Worm (Caenorhabditis elegans) whole organism, young adult: ENCODE data around the gene cyp-43A1.

Source experiments
- B0336.3 ChIP-seq: fragments of 200-800 bp; sonication (Bioruptor generic); IDR thresholded peaks from 2 replicates; pipeline ENCODE4 v1.3.6; 2022; ENCODE audit warnings: missing genetic modification characterization, missing compliant biosample characterization
- D2030.7 ChIP-seq: fragments of 200-800 bp; sonication (Bioruptor generic); IDR thresholded peaks from 2 replicates; pipeline ENCODE4 v1.3.6; 2022; ENCODE audit warnings: missing genetic modification reagents, missing genetic modification characterization, missing compliant biosample characterization
- F57A8.1 ChIP-seq: fragments of 200-800 bp; sonication (Bioruptor generic); optimal IDR thresholded peaks from 2 replicates; lab custom pipeline; 2018; ENCODE audit warnings: mild to moderate bottlenecking, missing genetic modification characterization, moderate library complexity, missing compliant biosample characterization
- K12H6.12 ChIP-seq: fragments of 200-800 bp; sonication (Bioruptor generic); optimal IDR thresholded peaks from 2 replicates; lab custom pipeline; 2018; ENCODE audit warnings: mild to moderate bottlenecking, missing genetic modification characterization, missing compliant biosample characterization
- Y53F4B.3 ChIP-seq: fragments of 200-800 bp; sonication (Bioruptor generic); IDR thresholded peaks from 2 replicates; pipeline ENCODE4 v1.3.6; 2022; ENCODE audit warnings: missing genetic modification reagents, missing genetic modification characterization, missing compliant biosample characterization
- Y79H2A.3 ChIP-seq: fragments of 200-800 bp; sonication (Bioruptor generic); conservative IDR thresholded peaks from 2 replicates; pipeline ENCODE4 v1.3.6; 2022; ENCODE audit warnings: missing genetic modification reagents, missing genetic modification characterization, missing compliant biosample characterization
- ama-1 ChIP-seq, 3 experiments: fragments of 150-350 bp in 1 of 3; sonication (generic microtip) in 2 of 3; optimal IDR thresholded peaks; 2 replicates each; lab custom pipeline; 2014 to 2018; ENCODE audit warnings: missing biosample characterization in 2 of 3, missing genetic modification characterization in 2 of 3, missing genetic modification reagents in 2 of 3
- aptf-2 ChIP-seq: fragments of 200-800 bp; sonication (Bioruptor generic); conservative IDR thresholded peaks from 2 replicates; pipeline ENCODE4 v1.3.6; 2022; ENCODE audit warnings: missing genetic modification reagents, missing genetic modification characterization, missing compliant biosample characterization
- aptf-3 ChIP-seq: fragments of 200-800 bp; sonication (Bioruptor generic); IDR thresholded peaks from 2 replicates; pipeline ENCODE4 v1.3.6; 2022; ENCODE audit warnings: missing genetic modification characterization, missing compliant biosample characterization
- atf-7 ChIP-seq: sonication (generic microtip); optimal IDR thresholded peaks from 2 replicates; lab custom pipeline; 2017; ENCODE audit warnings: mild to moderate bottlenecking, missing genetic modification characterization, missing compliant biosample characterization
- athp-1 ChIP-seq: sonication (generic microtip); optimal IDR thresholded peaks from 2 replicates; lab custom pipeline; 2017; ENCODE audit warnings: mild to moderate bottlenecking, missing genetic modification characterization, missing compliant biosample characterization
- attf-3 ChIP-seq: fragments of 200-800 bp; sonication (Bioruptor generic); conservative IDR thresholded peaks from 2 replicates; pipeline ENCODE4 v1.3.6; 2022; ENCODE audit warnings: missing genetic modification reagents, missing genetic modification characterization, missing compliant biosample characterization
- attf-5 ChIP-seq: fragments of 200-800 bp; sonication (Bioruptor generic); optimal IDR thresholded peaks from 2 replicates; lab custom pipeline; 2018; ENCODE audit warnings: mild to moderate bottlenecking, missing genetic modification characterization, missing compliant biosample characterization
- attf-6 ChIP-seq: fragments of 200-800 bp; sonication (Bioruptor generic); IDR thresholded peaks from 2 replicates; pipeline ENCODE4 v1.3.6; 2022; ENCODE audit warnings: missing genetic modification reagents, missing genetic modification characterization, missing compliant biosample characterization
- bed-1 ChIP-seq: fragments of 200-800 bp; sonication (Bioruptor generic); IDR thresholded peaks from 2 replicates; pipeline ENCODE4 v1.3.6; 2022; ENCODE audit warnings: missing genetic modification reagents, missing genetic modification characterization, missing compliant biosample characterization
- bed-2 ChIP-seq: fragments of 200-800 bp; sonication (Bioruptor generic); IDR thresholded peaks from 2 replicates; pipeline ENCODE4 v1.3.6; 2022; ENCODE audit warnings: missing genetic modification reagents, missing genetic modification characterization, missing compliant biosample characterization
- ccch-3 ChIP-seq: fragments of 200-800 bp; sonication (Bioruptor generic); optimal IDR thresholded peaks from 2 replicates; lab custom pipeline; 2018; ENCODE audit warnings: mild to moderate bottlenecking, missing genetic modification characterization, missing compliant biosample characterization
- ceh-27 ChIP-seq: fragments of 200-800 bp; sonication (Bioruptor generic); optimal IDR thresholded peaks from 2 replicates; lab custom pipeline; 2018; ENCODE audit warnings: mild to moderate bottlenecking, missing genetic modification characterization, moderate library complexity, missing compliant biosample characterization
- ceh-40 ChIP-seq: fragments of 200-800 bp; sonication (Bioruptor generic); IDR thresholded peaks from 2 replicates; pipeline ENCODE4 v1.3.6; 2022; ENCODE audit warnings: missing genetic modification characterization, missing compliant biosample characterization
- ceh-58 ChIP-seq: fragments of 200-800 bp; sonication (Bioruptor generic); IDR thresholded peaks from 2 replicates; pipeline ENCODE4 v1.3.6; 2022; ENCODE audit warnings: missing genetic modification characterization, missing compliant biosample characterization
- ceh-91 ChIP-seq: fragments of 200-800 bp; sonication (Bioruptor generic); IDR thresholded peaks from 2 replicates; pipeline ENCODE4 v1.3.6; 2022; ENCODE audit warnings: missing genetic modification reagents, missing genetic modification characterization, missing compliant biosample characterization
- efl-1 ChIP-seq: fragments of 150-350 bp; optimal IDR thresholded peaks from 2 replicates; lab custom pipeline; 2014; ENCODE audit warnings: missing biosample characterization, missing genetic modification reagents, missing genetic modification characterization
- ets-4 ChIP-seq: fragments of 200-800 bp; sonication (Bioruptor generic); optimal IDR thresholded peaks from 2 replicates; lab custom pipeline; 2018; ENCODE audit warnings: mild to moderate bottlenecking, missing genetic modification characterization, missing compliant biosample characterization
- hmg-1.2 ChIP-seq: fragments of 200-800 bp; sonication (Bioruptor generic); IDR thresholded peaks from 2 replicates; pipeline ENCODE4 v1.3.6; 2022; ENCODE audit warnings: missing genetic modification reagents, missing genetic modification characterization, missing compliant biosample characterization
- lin-26 ChIP-seq: fragments of 200-800 bp; sonication (Bioruptor generic); IDR thresholded peaks from 2 replicates; pipeline ENCODE4 v1.3.6; 2022; ENCODE audit warnings: missing genetic modification reagents, missing genetic modification characterization, missing compliant biosample characterization
- lin-54 ChIP-seq: fragments of 200-800 bp; sonication (Bioruptor generic); optimal IDR thresholded peaks from 2 replicates; lab custom pipeline; 2018; ENCODE audit warnings: mild to moderate bottlenecking, missing genetic modification characterization, missing compliant biosample characterization
- lsl-1 ChIP-seq: fragments of 200-800 bp; sonication (Bioruptor generic); optimal IDR thresholded peaks from 2 replicates; lab custom pipeline; 2018; ENCODE audit warnings: mild to moderate bottlenecking, missing genetic modification characterization, moderate library complexity, missing compliant biosample characterization
- madf-6 ChIP-seq: fragments of 200-800 bp; sonication (Bioruptor generic); IDR thresholded peaks from 2 replicates; pipeline ENCODE4 v1.3.6; 2022; ENCODE audit warnings: missing genetic modification reagents, missing genetic modification characterization, missing compliant biosample characterization
- mel-28 ChIP-seq: sonication (generic microtip); optimal IDR thresholded peaks from 2 replicates; lab custom pipeline; 2016; ENCODE audit warnings: borderline replicate concordance, mild to moderate bottlenecking, missing genetic modification characterization, missing compliant biosample characterization
- mes-4 ChIP-seq: sonication (generic microtip); optimal IDR thresholded peaks from 2 replicates; lab custom pipeline; 2016; ENCODE audit warnings: missing genotype, missing genetic modification characterization, missing compliant biosample characterization
- mxl-1 ChIP-seq: sonication (generic microtip); optimal IDR thresholded peaks from 2 replicates; lab custom pipeline; 2016; ENCODE audit warnings: missing genetic modification characterization, missing compliant biosample characterization
- nhr-179 ChIP-seq: sonication (generic microtip); optimal IDR thresholded peaks from 2 replicates; lab custom pipeline; 2016; ENCODE audit warnings: mild to moderate bottlenecking, missing genetic modification characterization, missing compliant biosample characterization
- pbrm-1 ChIP-seq: fragments of 200-800 bp; sonication (Bioruptor generic); IDR thresholded peaks from 2 replicates; pipeline ENCODE4 v1.3.6; 2022; ENCODE audit warnings: missing genetic modification reagents, missing genetic modification characterization, missing compliant biosample characterization
- rcor-1 ChIP-seq: fragments of 200-800 bp; sonication (Bioruptor generic); IDR thresholded peaks from 2 replicates; pipeline ENCODE4 v1.3.6; 2022; ENCODE audit warnings: missing genetic modification reagents, missing genetic modification characterization, missing compliant biosample characterization
- rec-8 ChIP-seq, 2 experiments: sonication (generic microtip); optimal IDR thresholded peaks; 2 replicates each; lab custom pipeline; 2016; ENCODE audit warnings: mild to moderate bottlenecking in 2 of 2, missing genetic modification characterization in 2 of 2, missing genetic modification reagents in 2 of 2, missing genotype in 2 of 2, missing biosample characterization in 1 of 2, missing compliant biosample characterization in 1 of 2, moderate library complexity in 1 of 2
- repo-1 ChIP-seq: sonication (generic microtip); optimal IDR thresholded peaks from 2 replicates; lab custom pipeline; 2017; ENCODE audit warnings: mild to moderate bottlenecking, missing genetic modification characterization, missing compliant biosample characterization
- snpc-1.1 ChIP-seq: sonication (generic microtip); optimal IDR thresholded peaks from 2 replicates; lab custom pipeline; 2017; ENCODE audit warnings: missing genetic modification characterization, mild to moderate bottlenecking, missing compliant biosample characterization, antibody characterized with exemption, moderate library complexity, missing genotype, missing genetic modification reagents; ENCODE audit not compliant: insufficient read depth
- tbp1 ChIP-seq: fragments of 200-800 bp; sonication (Bioruptor generic); optimal IDR thresholded peaks from 2 replicates; lab custom pipeline; 2018; ENCODE audit warnings: mild to moderate bottlenecking, missing genetic modification characterization, missing compliant biosample characterization
- unc-130 ChIP-seq: sonication (generic microtip); optimal IDR thresholded peaks from 2 replicates; lab custom pipeline; 2016; ENCODE audit warnings: missing genetic modification reagents, missing genetic modification characterization, missing compliant biosample characterization
- zim-3 ChIP-seq: sonication (generic microtip); optimal IDR thresholded peaks from 2 replicates; lab custom pipeline; 2017; ENCODE audit warnings: mild to moderate bottlenecking, missing genetic modification characterization, moderate library complexity, missing compliant biosample characterization
- ztf-22 ChIP-seq: fragments of 200-800 bp; sonication (Bioruptor generic); optimal IDR thresholded peaks from 2 replicates; lab custom pipeline; 2018; ENCODE audit warnings: mild to moderate bottlenecking, missing genetic modification characterization, moderate library complexity, missing compliant biosample characterization
- ztf-25 ChIP-seq: fragments of 200-800 bp; sonication (Bioruptor generic); IDR thresholded peaks from 2 replicates; pipeline ENCODE4 v1.3.6; 2022; ENCODE audit warnings: missing genetic modification reagents, missing genetic modification characterization, missing compliant biosample characterization
- ztf-26 ChIP-seq: sonication (generic microtip); optimal IDR thresholded peaks from 2 replicates; lab custom pipeline; 2017; ENCODE audit warnings: missing genetic modification characterization, missing compliant biosample characterization
- ztf-28 ChIP-seq: fragments of 200-800 bp; sonication (Bioruptor generic); IDR thresholded peaks from 2 replicates; pipeline ENCODE4 v1.3.6; 2022; ENCODE audit warnings: missing genetic modification reagents, missing genetic modification characterization, missing compliant biosample characterization
- ztf-3 ChIP-seq: fragments of 200-800 bp; sonication (Bioruptor generic); optimal IDR thresholded peaks from 2 replicates; lab custom pipeline; 2018; ENCODE audit warnings: mild to moderate bottlenecking, missing genetic modification characterization, missing compliant biosample characterization
- ztf-6 ChIP-seq: fragments of 200-800 bp; sonication (Bioruptor generic); IDR thresholded peaks from 2 replicates; pipeline ENCODE4 v1.3.6; 2022; ENCODE audit warnings: missing genetic modification reagents, missing genetic modification characterization, missing compliant biosample characterization

Gene cyp-43A1

ce11 chrX:5696197-5696596 is 18.1 kb upstream of the cyp-43A1 start (continued):
- TF ChIP-seq ceh-91 (GFP tag; lab: Robert Waterston, UW) (no peak), athp-1 (no peak), ceh-58 (no peak), attf-5 (peak; percentile 30), mel-28 (no peak), ama-1 (optimal IDR thresholded peaks at IDR 0.05; lab: Kevin White, UChicago) (no peak), ama-1 (GFP tag; optimal IDR thresholded peaks at IDR 0.05; lab: Kevin White, UChicago) (no peak), hmg-1.2 (GFP tag; lab: Robert Waterston, UW) (peak; percentile 22; the same call in 1 of the 2 replicates), atf-7 (tag; lab: Kevin White, UChicago) (peak; percentile 43), zim-3 (tag; lab: Kevin White, UChicago) (no peak), ceh-27 (GFP tag; lab: Kevin White, UChicago) (no peak), ztf-28 (GFP tag; lab: Robert Waterston, UW) (no peak), tbp1 (GFP tag; lab: Kevin White, UChicago) (peak; percentile 23), aptf-2 (no peak), repo-1 (tag; lab: Kevin White, UChicago) (no peak), attf-6 (GFP tag; lab: Robert Waterston, UW) (no peak), D2030.7 (GFP tag; lab: Robert Waterston, UW) (no peak), Y53F4B.3 (GFP tag; lab: Robert Waterston, UW) (no peak), ztf-22 (GFP tag; lab: Kevin White, UChicago) (peak; percentile 43), pbrm-1 (GFP tag; lab: Robert Waterston, UW) (0 out of 2 replicates have a peak, but pooled peaks have one; percentile 14), ztf-25 (GFP tag; lab: Robert Waterston, UW) (no peak), K12H6.12 (no peak), ceh-40 (GFP tag; lab: Robert Waterston, UW) (no peak), snpc-1.1 (tag; lab: Kevin White, UChicago) (no peak), Y79H2A.3 (no peak), madf-6 (GFP tag; lab: Robert Waterston, UW) (no peak), aptf-3 (GFP tag; lab: Robert Waterston, UW) (no peak), ccch-3 (GFP tag; lab: Kevin White, UChicago) (no peak), B0336.3 (GFP tag; lab: Robert Waterston, UW) (peak; percentile 63; the same call in 1 of the 2 replicates), ets-4 (GFP tag; lab: Kevin White, UChicago) (peak; percentile 75), rcor-1 (GFP tag; lab: Robert Waterston, UW) (no peak), bed-1 (no peak), lsl-1 (GFP tag; lab: Kevin White, UChicago) (no peak), lin-26 (GFP tag; lab: Robert Waterston, UW) (peak; percentile 76), bed-2 (no peak), attf-3 (GFP tag; lab: Robert Waterston, UW) (no peak), mxl-1 (tag; lab: Kevin White, UChicago) (no peak), F57A8.1 (no peak), efl-1 (GFP tag; lab: Kevin White, UChicago) (no peak), rec-8 (tag; optimal IDR thresholded peaks at IDR 0.05; lab: Kevin White, UChicago) (no peak), lin-54 (GFP tag; lab: Kevin White, UChicago) (peak; percentile 6), ztf-6 (GFP tag; lab: Robert Waterston, UW) (no peak), mes-4 (tag; lab: Kevin White, UChicago) (no peak), ztf-3 (GFP tag; lab: Kevin White, UChicago) (no peak), unc-130 (no peak), ztf-26 (tag; lab: Kevin White, UChicago) (no peak), nhr-179 (tag; lab: Kevin White, UChicago) (no peak)
